Worm (Caenorhabditis elegans) whole organism, L4/young adult: ENCODE results near the gene Y71H2AM.1.

Experiments used
- dao-5 ChIP-seq: sonication (generic microtip); optimal IDR thresholded peaks from 2 replicates; lab custom pipeline; 2016; ENCODE audit warnings: missing genotype, missing genetic modification characterization, moderate library complexity, missing compliant biosample characterization
- him-1 ChIP-seq: sonication (generic microtip); optimal IDR thresholded peaks from 2 replicates; lab custom pipeline; 2016; ENCODE audit warnings: missing genotype, missing genetic modification reagents, missing genetic modification characterization, missing compliant biosample characterization

DNA sequence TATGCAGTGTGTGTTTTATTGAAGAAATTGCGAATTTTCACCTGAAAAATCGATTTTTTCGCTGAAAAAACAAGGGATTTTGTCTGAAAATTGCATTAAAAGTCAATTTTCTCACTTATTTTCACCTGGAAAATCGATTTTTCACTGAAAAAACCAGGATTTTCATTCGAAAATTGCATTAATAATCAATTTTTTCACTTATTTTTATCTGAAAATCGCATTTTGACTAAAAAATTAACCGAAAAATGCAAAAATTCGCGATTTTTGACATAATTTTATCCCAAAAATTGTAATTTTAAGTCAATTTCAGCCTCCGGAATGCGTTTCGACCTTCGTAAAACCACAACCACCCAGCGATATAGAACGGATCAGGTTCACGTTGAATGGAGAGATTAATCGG lies 5.6 kb downstream of the Y71H2AM.1 start, which contains the start of gene Y71H2AM.29:
- TF ChIP-seq dao-5 = no peak
- no peak for TF ChIP-seq him-1 (tag; lab: Kevin White, UChicago)
